Fruit fly (Drosophila melanogaster) whole organism, embryonic: ENCODE measurements around the gene EAChm.
A peak's percentile ranks its signal among the peaks of the same experiment; 100 is the strongest.

ENCODE experiments used
- Awh ChIP-seq: fragments of 200-800 bp; sonication (Bioruptor generic); IDR thresholded peaks from 2 replicates; pipeline ENCODE4, ENCODE4 v1.3.6; 2022; ENCODE audit warnings: missing biosample characterization, missing genetic modification characterization
- B-H1 ChIP-seq: fragments of 200-800 bp; sonication (Bioruptor generic); IDR thresholded peaks from 3 replicates; pipeline ENCODE4 v1.3.6; 2022; ENCODE audit warnings: missing biosample characterization, missing genetic modification characterization
- BtbVII ChIP-seq: fragments of 200-800 bp; sonication (Bioruptor generic); optimal IDR thresholded peaks from 3 replicates; lab custom pipeline; 2017; ENCODE audit warnings: missing biosample characterization, mild to moderate bottlenecking, missing genetic modification characterization
- CG10147 ChIP-seq: fragments of 200-800 bp; sonication (Bioruptor generic); optimal IDR thresholded peaks from 2 replicates; lab custom pipeline; 2019; ENCODE audit warnings: missing biosample characterization, mild to moderate bottlenecking, missing genetic modification characterization, moderate library complexity
- CG10209 ChIP-seq: fragments of 200-800 bp; sonication (Bioruptor generic); optimal IDR thresholded peaks from 3 replicates; lab custom pipeline; 2017; ENCODE audit warnings: missing biosample characterization, mild to moderate bottlenecking, missing genetic modification characterization, missing genetic modification reagents
- CG12155 ChIP-seq: fragments of 200-800 bp; sonication (Bioruptor generic); optimal IDR thresholded peaks from 3 replicates; lab custom pipeline; 2016; ENCODE audit warnings: missing biosample characterization, missing genetic modification characterization
- CG12659 ChIP-seq: fragments of 200-800 bp; sonication (Bioruptor generic); optimal IDR thresholded peaks from 3 replicates; lab custom pipeline; 2017; ENCODE audit warnings: mild to moderate bottlenecking, missing biosample characterization, missing genetic modification reagents, missing genetic modification characterization
- CG15011 ChIP-seq: fragments of 200-800 bp; sonication (Bioruptor generic); optimal IDR thresholded peaks from 3 replicates; lab custom pipeline; 2018; ENCODE audit warnings: missing biosample characterization, mild to moderate bottlenecking, missing genetic modification characterization
- CG15601 ChIP-seq: fragments of 200-800 bp; sonication (Bioruptor generic); optimal IDR thresholded peaks from 3 replicates; lab custom pipeline; 2019; ENCODE audit warnings: missing biosample characterization, mild to moderate bottlenecking, missing genetic modification characterization, moderate library complexity
- CG1792 ChIP-seq: fragments of 200-800 bp; sonication (Bioruptor generic); optimal IDR thresholded peaks from 2 replicates; lab custom pipeline; 2016; ENCODE audit warnings: missing biosample characterization, missing genetic modification characterization
- CG2129 ChIP-seq: fragments of 200-800 bp; sonication (Bioruptor generic); IDR thresholded peaks from 2 replicates; pipeline ENCODE4 v1.3.6; 2022; ENCODE audit warnings: missing biosample characterization, missing genetic modification characterization; ENCODE audit not compliant: partially characterized antibody
- CG31365 ChIP-seq: fragments of 200-800 bp; sonication (Bioruptor generic); optimal IDR thresholded peaks from 2 replicates; lab custom pipeline; 2018; ENCODE audit warnings: missing biosample characterization, mild to moderate bottlenecking, missing genetic modification characterization
- CG5245 ChIP-seq: fragments of 200-800 bp; sonication (Bioruptor generic); optimal IDR thresholded peaks from 3 replicates; lab custom pipeline; 2016; ENCODE audit warnings: missing biosample characterization, missing genetic modification characterization
- CG6175 ChIP-seq: fragments of 200-800 bp; sonication (Bioruptor generic); IDR thresholded peaks from 3 replicates; pipeline ENCODE4 v1.3.6; 2022; ENCODE audit warnings: missing biosample characterization, missing genetic modification characterization
- CG6272 ChIP-seq: fragments of 200-800 bp; sonication (Bioruptor generic); IDR thresholded peaks from 2 replicates; pipeline ENCODE4 v1.3.6; 2022; ENCODE audit warnings: missing biosample characterization, missing genetic modification characterization
- CG7372 ChIP-seq: fragments of 200-800 bp; sonication (Bioruptor generic); IDR thresholded peaks from 2 replicates; pipeline ENCODE4 v1.3.6; 2022; ENCODE audit warnings: missing biosample characterization, missing genetic modification characterization
- CG8924 ChIP-seq: fragments of 200-800 bp; optimal IDR thresholded peaks from 3 replicates; lab custom pipeline; 2019; ENCODE audit warnings: missing biosample characterization, mild to moderate bottlenecking, missing genetic modification characterization, moderate library complexity
- D19B ChIP-seq: fragments of 200-800 bp; sonication (Bioruptor generic); optimal IDR thresholded peaks from 2 replicates; lab custom pipeline; 2017; ENCODE audit warnings: missing biosample characterization, mild to moderate bottlenecking, missing genetic modification characterization
- Dbx ChIP-seq: fragments of 200-800 bp; sonication (Bioruptor generic); IDR thresholded peaks from 3 replicates; pipeline ENCODE4 v1.3.6; 2022; ENCODE audit warnings: missing biosample characterization, missing genetic modification characterization
- Dip2 ChIP-seq: fragments of 200-800 bp; sonication (Bioruptor generic); IDR thresholded peaks from 2 replicates; pipeline ENCODE4 v1.3.6; 2022; ENCODE audit warnings: missing biosample characterization, missing genetic modification characterization
- Eip74EF ChIP-seq, 2 experiments: fragments of 200-800 bp in 1 of 2; fragments of >200 bp in 1 of 2; sonication (Bioruptor generic) in 1 of 2; optimal IDR thresholded peaks; 2 replicates each; lab custom pipeline; 2017 to 2019; ENCODE audit warnings: missing biosample characterization in 2 of 2, missing genetic modification characterization in 2 of 2, mild to moderate bottlenecking in 1 of 2, moderate library complexity in 1 of 2
- Fer3 ChIP-seq: fragments of 200-800 bp; sonication (Bioruptor generic); optimal IDR thresholded peaks from 2 replicates; lab custom pipeline; 2018; ENCODE audit warnings: missing biosample characterization, mild to moderate bottlenecking, missing genetic modification characterization, moderate library complexity
- Gsc ChIP-seq: fragments of 200-800 bp; sonication (Bioruptor generic); IDR thresholded peaks from 2 replicates; pipeline ENCODE4 v1.3.6; 2022; ENCODE audit warnings: missing biosample characterization, missing genetic modification characterization
- H2.0 ChIP-seq: fragments of 200-800 bp; sonication (Bioruptor generic); IDR thresholded peaks from 2 replicates; pipeline ENCODE4 v1.3.6; 2022; ENCODE audit warnings: missing biosample characterization, missing genetic modification characterization
- HHEX ChIP-seq: fragments of 200-800 bp; sonication (Bioruptor generic); optimal IDR thresholded peaks from 3 replicates; lab custom pipeline; 2017; ENCODE audit warnings: missing biosample characterization, mild to moderate bottlenecking, missing genetic modification characterization, missing genetic modification reagents
- Hr51 ChIP-seq, 2 experiments: fragments of 200-800 bp; sonication (Bioruptor generic); optimal IDR thresholded peaks; 2 replicates in 1 of 2; 3 replicates in 1 of 2; lab custom pipeline; 2016 to 2018; ENCODE audit warnings: missing biosample characterization in 2 of 2, missing genetic modification characterization in 2 of 2, mild to moderate bottlenecking in 1 of 2, moderate library complexity in 1 of 2
- Nf-YA ChIP-seq: fragments of 200-800 bp; sonication (Bioruptor generic); IDR thresholded peaks from 2 replicates; pipeline ENCODE4 v1.3.6; 2022; ENCODE audit warnings: missing biosample characterization, missing genetic modification characterization
- Nf-YC ChIP-seq: fragments of 200-800 bp; optimal IDR thresholded peaks from 3 replicates; lab custom pipeline; 2019; ENCODE audit warnings: missing biosample characterization, mild to moderate bottlenecking, missing genetic modification characterization, moderate library complexity
- aop ChIP-seq: fragments of 200-800 bp; sonication (Bioruptor generic); IDR thresholded peaks from 2 replicates; pipeline ENCODE4 v1.3.6; 2022; ENCODE audit warnings: missing biosample characterization, missing genetic modification characterization
- bigmax ChIP-seq: fragments of 200-800 bp; sonication (Bioruptor generic); optimal IDR thresholded peaks from 2 replicates; lab custom pipeline; 2018; ENCODE audit warnings: missing biosample characterization, mild to moderate bottlenecking, missing genetic modification characterization
- caup ChIP-seq: fragments of 200-800 bp; sonication (Bioruptor generic); optimal IDR thresholded peaks from 3 replicates; lab custom pipeline; 2017; ENCODE audit warnings: missing biosample characterization, mild to moderate bottlenecking, missing genetic modification characterization, moderate library complexity; ENCODE audit not compliant: severe bottlenecking
- corto ChIP-seq: fragments of 200-800 bp; sonication (Bioruptor generic); optimal IDR thresholded peaks from 2 replicates; lab custom pipeline; 2016; ENCODE audit warnings: missing biosample characterization, mild to moderate bottlenecking, missing genetic modification characterization, moderate library complexity
- da ChIP-seq: fragments of 200-800 bp; sonication (Bioruptor generic); optimal IDR thresholded peaks from 2 replicates; lab custom pipeline; 2016; ENCODE audit warnings: missing biosample characterization, missing genetic modification characterization
- dmrt11E ChIP-seq: fragments of 200-800 bp; sonication (Bioruptor generic); optimal IDR thresholded peaks from 3 replicates; lab custom pipeline; 2018; ENCODE audit warnings: missing biosample characterization, mild to moderate bottlenecking, missing genetic modification characterization, moderate library complexity
- gce ChIP-seq: fragments of 200-800 bp; sonication (Bioruptor generic); IDR thresholded peaks from 3 replicates; pipeline ENCODE4 v1.3.6; 2022; ENCODE audit warnings: missing biosample characterization, missing genetic modification characterization
- gro ChIP-seq: fragments of 200-800 bp; sonication (Bioruptor generic); optimal IDR thresholded peaks from 2 replicates; lab custom pipeline; 2016; ENCODE audit warnings: missing biosample characterization, missing genetic modification characterization
- hb ChIP-seq: fragments of 200-800 bp; sonication (Bioruptor generic); IDR thresholded peaks from 3 replicates; pipeline ENCODE4 v1.3.6; 2022; ENCODE audit warnings: missing biosample characterization, missing genetic modification characterization; ENCODE audit not compliant: partially characterized antibody
- knrl ChIP-seq: fragments of 200-800 bp; sonication (Bioruptor generic); IDR thresholded peaks from 3 replicates; pipeline ENCODE4 v1.3.6; 2022; ENCODE audit warnings: missing biosample characterization, missing genetic modification characterization; ENCODE audit not compliant: partially characterized antibody
- lbe ChIP-seq: fragments of 200-800 bp; sonication (Bioruptor generic); optimal IDR thresholded peaks from 2 replicates; lab custom pipeline; 2016; ENCODE audit warnings: missing biosample characterization, mild to moderate bottlenecking, missing genetic modification characterization
- lola ChIP-seq, 3 experiments: fragments of >200 bp in 2 of 3; fragments of 200-800 bp in 1 of 3; sonication (Bioruptor generic) in 1 of 3; optimal IDR thresholded peaks; 2 replicates each; lab custom pipeline; 2017 to 2019; ENCODE audit warnings: missing biosample characterization in 3 of 3, missing genetic modification characterization in 3 of 3, mild to moderate bottlenecking in 1 of 3, moderate library complexity in 1 of 3
- nau ChIP-seq: fragments of 200-800 bp; sonication (Bioruptor generic); optimal IDR thresholded peaks from 3 replicates; lab custom pipeline; 2017; ENCODE audit warnings: missing biosample characterization, mild to moderate bottlenecking, missing genetic modification characterization, missing genetic modification reagents
- onecut ChIP-seq: fragments of 200-800 bp; sonication (Bioruptor generic); IDR thresholded peaks from 2 replicates; pipeline ENCODE4 v1.3.6; 2022; ENCODE audit warnings: missing biosample characterization, missing genetic modification characterization
- seq ChIP-seq: fragments of 200-800 bp; sonication (Bioruptor generic); IDR thresholded peaks from 2 replicates; pipeline ENCODE4 v1.3.6; 2022; ENCODE audit warnings: missing biosample characterization, missing genetic modification characterization
- slou ChIP-seq: fragments of 200-800 bp; sonication (Bioruptor generic); optimal IDR thresholded peaks from 3 replicates; lab custom pipeline; 2016; ENCODE audit warnings: missing biosample characterization, missing genetic modification characterization
- sug ChIP-seq: fragments of 200-800 bp; optimal IDR thresholded peaks from 2 replicates; lab custom pipeline; 2019; ENCODE audit warnings: missing biosample characterization, mild to moderate bottlenecking, missing genetic modification characterization, moderate library complexity
- tgo ChIP-seq: fragments of 200-800 bp; sonication (Bioruptor generic); IDR thresholded peaks from 3 replicates; pipeline ENCODE4 v1.3.6; 2022; ENCODE audit warnings: missing biosample characterization, missing genetic modification characterization
- yki ChIP-seq: fragments of >200 bp; optimal IDR thresholded peaks from 3 replicates; lab custom pipeline; 2018

EAChm gene

DNA sequence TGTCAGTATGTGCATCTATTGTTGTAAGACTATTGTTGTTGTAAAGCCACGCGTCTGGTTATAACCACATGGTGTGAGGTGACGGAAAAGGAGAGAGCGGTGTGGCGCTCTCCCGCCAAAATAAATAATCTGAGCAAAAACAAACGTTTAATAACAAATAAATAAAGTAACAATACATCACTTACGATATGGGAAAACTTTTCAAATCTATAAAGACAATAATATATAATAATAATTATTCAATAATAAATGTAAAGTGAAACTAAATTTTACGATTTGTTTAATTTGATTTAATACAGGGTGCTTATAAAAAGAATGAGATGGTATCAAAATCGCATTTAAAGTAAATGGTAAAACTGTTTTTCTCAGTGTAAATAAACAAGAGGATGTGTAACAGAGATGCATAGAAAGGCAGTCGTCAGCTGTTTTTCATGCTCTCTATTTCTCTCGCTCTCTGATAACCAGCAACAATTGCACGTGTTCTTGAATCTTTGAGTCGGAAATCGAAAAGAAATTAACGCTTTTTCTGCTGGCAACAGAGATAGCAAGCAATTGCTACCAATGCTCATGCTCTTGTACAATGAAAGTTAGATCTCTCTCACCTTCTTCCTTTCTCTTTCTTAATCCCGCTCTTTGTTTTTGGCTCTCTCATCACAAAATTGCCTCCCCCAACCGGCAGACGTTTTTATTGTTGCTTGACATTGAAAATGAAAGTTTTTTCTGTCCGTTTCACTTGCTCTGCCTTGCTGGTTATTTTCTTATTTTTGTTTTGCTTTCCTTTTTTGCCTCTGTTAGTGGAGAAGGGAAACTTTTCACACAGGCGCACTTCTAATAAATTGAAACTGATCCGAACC lies 44.3 kb downstream of the EAChm start (continued):
- TF ChIP-seq aop (GFP tag; lab: Robert Waterston, UW) (no peak), CG31365 (tag; lab: Kevin White, UChicago) (peak; percentile 45), Fer3 (tag; lab: Kevin White, UChicago) (peak; percentile 89), CG1792 (peak; percentile 19), dmrt11E (tag; lab: Kevin White, UChicago) (peak; percentile 84), gro (no peak), Gsc (no peak), CG8924 (tag; lab: Kevin White, UChicago) (peak; percentile 96), Awh (GFP tag; lab: Robert Waterston, UW) (peak; percentile 92), CG10147 (GFP tag; lab: Kevin White, UChicago) (peak; percentile 95), CG6175 (GFP tag; lab: Robert Waterston, UW) (0 out of 3 replicates have a peak, but pooled peaks have one; percentile 13), CG2129 (GFP tag; lab: Robert Waterston, UW) (no peak), CG5245 (GFP tag; lab: Kevin White, UChicago) (peak; percentile 37), B-H1 (GFP tag; lab: Robert Waterston, UW) (peak; percentile 71; the same call in 1 of the 3 replicates), slou (GFP tag; lab: Kevin White, UChicago) (no peak), knrl (no peak), CG12659 (GFP tag; lab: Kevin White, UChicago) (peak; percentile 76), lbe (GFP tag; lab: Kevin White, UChicago) (peak; percentile 72), CG10209 (peak; percentile 74), Dip2 (GFP tag; lab: Robert Waterston, UW) (no peak), yki (lab: Kevin White, UChicago) (peak; percentile 23), nau (peak; percentile 80), seq (peak; percentile 34; the same call in 1 of the 2 replicates), corto (GFP tag; lab: Kevin White, UChicago) (peak; percentile 5), CG7372 (GFP tag; lab: Robert Waterston, UW) (peak; percentile 67; the same call in 1 of the 2 replicates), gce (GFP tag; lab: Robert Waterston, UW) (peak; percentile 91; the same call in 2 of the 3 replicates), Hr51 (GFP tag; optimal IDR thresholded peaks at IDR 0.05; lab: Kevin White, UChicago) (peak in 1 of 2 experiments; percentile 90), Nf-YA (GFP tag; lab: Robert Waterston, UW) (peak; percentile 84), onecut (GFP tag; lab: Robert Waterston, UW) (peak; percentile 69; the same call in 1 of the 2 replicates), Eip74EF (GFP tag; optimal IDR thresholded peaks at IDR 0.05; lab: Kevin White, UChicago) (peak in 1 of 2 experiments; percentile 90), Dbx (GFP tag; lab: Robert Waterston, UW) (peak; percentile 75), lola (GFP tag; optimal IDR thresholded peaks at IDR 0.05; lab: Kevin White, UChicago) (peak in 1 of 3 experiments; percentile 87), caup (peak; percentile 84), sug (peak; percentile 48), H2.0 (GFP tag; lab: Robert Waterston, UW) (peak; percentile 63), da (no peak), tgo (GFP tag; lab: Robert Waterston, UW) (peak; percentile 90), CG15601 (peak; percentile 85), CG15011 (GFP tag; lab: Kevin White, UChicago) (peak; percentile 69), bigmax (GFP tag; lab: Kevin White, UChicago) (no peak), Nf-YC (tag; lab: Kevin White, UChicago) (peak; percentile 80), CG6272 (GFP tag; lab: Robert Waterston, UW) (peak; percentile 36; the same call in 1 of the 2 replicates), BtbVII (GFP tag; lab: Kevin White, UChicago) (peak; percentile 86), CG12155 (GFP tag; lab: Kevin White, UChicago) (peak; percentile 38), hb (GFP tag; lab: Robert Waterston, UW) (no peak), D19B (peak; percentile 52), HHEX (GFP tag; lab: Kevin White, UChicago) (peak; percentile 87)
